Fruit fly (Drosophila melanogaster) whole organism, embryonic: ENCODE results near the gene Cmtr1.

Experiments used
- Adf1 ChIP-seq: fragments of 200-800 bp; sonication (Bioruptor generic); IDR thresholded peaks from 2 replicates; pipeline ENCODE4 v1.3.6; 2022; ENCODE audit warnings: missing biosample characterization, missing genetic modification characterization
- Asciz ChIP-seq: fragments of 200-800 bp; sonication (Bioruptor generic); optimal IDR thresholded peaks from 2 replicates; lab custom pipeline; 2017; ENCODE audit warnings: missing biosample characterization, mild to moderate bottlenecking, missing genetic modification characterization, missing genetic modification reagents
- CG1024 ChIP-seq: fragments of 200-800 bp; sonication (Bioruptor generic); IDR thresholded peaks from 2 replicates; pipeline ENCODE4 v1.3.6; 2022; ENCODE audit warnings: missing biosample characterization, missing genetic modification characterization
- CG11723 ChIP-seq: fragments of 200-800 bp; sonication (Bioruptor generic); optimal IDR thresholded peaks from 2 replicates; lab custom pipeline; 2017; ENCODE audit warnings: missing biosample characterization, mild to moderate bottlenecking, missing genetic modification characterization
- CG14441 ChIP-seq: fragments of 200-800 bp; sonication (Bioruptor generic); IDR thresholded peaks from 2 replicates; pipeline ENCODE4 v1.3.6; 2022; ENCODE audit warnings: missing biosample characterization, missing genetic modification characterization
- CG17186 ChIP-seq: fragments of 200-800 bp; sonication (Bioruptor generic); optimal IDR thresholded peaks from 3 replicates; lab custom pipeline; 2017; ENCODE audit warnings: missing biosample characterization, missing genetic modification reagents, missing genetic modification characterization
- CG31365 ChIP-seq: fragments of 200-800 bp; sonication (Bioruptor generic); optimal IDR thresholded peaks from 2 replicates; lab custom pipeline; 2018; ENCODE audit warnings: missing biosample characterization, mild to moderate bottlenecking, missing genetic modification characterization
- CG32772 ChIP-seq: fragments of 200-800 bp; sonication (Bioruptor generic); IDR thresholded peaks from 2 replicates; pipeline ENCODE4 v1.3.6; 2022; ENCODE audit warnings: missing biosample characterization, missing genetic modification characterization
- CG3995 ChIP-seq: fragments of 200-800 bp; sonication (Bioruptor generic); optimal IDR thresholded peaks from 3 replicates; lab custom pipeline; 2016; ENCODE audit warnings: missing biosample characterization, missing genetic modification characterization
- CG4282 ChIP-seq: fragments of 200-800 bp; sonication (Bioruptor generic); optimal IDR thresholded peaks from 2 replicates; lab custom pipeline; 2016; ENCODE audit warnings: missing biosample characterization, missing genetic modification characterization
- CG4424 ChIP-seq: fragments of 200-800 bp; sonication (Bioruptor generic); optimal IDR thresholded peaks from 3 replicates; lab custom pipeline; 2016; ENCODE audit warnings: missing biosample characterization, missing genetic modification characterization
- CG5245 ChIP-seq: fragments of 200-800 bp; sonication (Bioruptor generic); optimal IDR thresholded peaks from 3 replicates; lab custom pipeline; 2016; ENCODE audit warnings: missing biosample characterization, missing genetic modification characterization
- CG6175 ChIP-seq: fragments of 200-800 bp; sonication (Bioruptor generic); IDR thresholded peaks from 3 replicates; pipeline ENCODE4 v1.3.6; 2022; ENCODE audit warnings: missing biosample characterization, missing genetic modification characterization
- CG7357 ChIP-seq: fragments of 200-800 bp; sonication (Bioruptor generic); IDR thresholded peaks from 3 replicates; pipeline ENCODE4 v1.3.6; 2022; ENCODE audit warnings: missing biosample characterization, missing genetic modification characterization
- CG7839 ChIP-seq: fragments of 200-800 bp; sonication (Bioruptor generic); optimal IDR thresholded peaks from 3 replicates; lab custom pipeline; 2018; ENCODE audit warnings: missing biosample characterization, mild to moderate bottlenecking, missing genetic modification characterization, moderate library complexity
- CG7987 ChIP-seq: fragments of 200-800 bp; sonication (Bioruptor generic); optimal IDR thresholded peaks from 2 replicates; lab custom pipeline; 2018; ENCODE audit warnings: missing biosample characterization, mild to moderate bottlenecking, missing genetic modification characterization, moderate library complexity
- CG8765 ChIP-seq: fragments of 200-800 bp; sonication (Bioruptor generic); IDR thresholded peaks from 2 replicates; pipeline ENCODE4 v1.3.6; 2022; ENCODE audit warnings: missing biosample characterization, missing genetic modification characterization
- Chrac-16 ChIP-seq: fragments of 200-800 bp; sonication (Bioruptor generic); optimal IDR thresholded peaks from 3 replicates; lab custom pipeline; 2016; ENCODE audit warnings: missing biosample characterization, missing genetic modification characterization
- CoRest ChIP-seq: fragments of 200-800 bp; sonication (Bioruptor generic); optimal IDR thresholded peaks from 3 replicates; lab custom pipeline; 2018; ENCODE audit warnings: missing biosample characterization, mild to moderate bottlenecking, missing genetic modification characterization, moderate library complexity
- ERR ChIP-seq: fragments of 200-800 bp; sonication (Bioruptor generic); optimal IDR thresholded peaks from 2 replicates; lab custom pipeline; 2016; ENCODE audit warnings: missing biosample characterization, missing genetic modification characterization
- Eip74EF ChIP-seq, 2 experiments: fragments of 200-800 bp in 1 of 2; fragments of >200 bp in 1 of 2; sonication (Bioruptor generic) in 1 of 2; optimal IDR thresholded peaks; 2 replicates each; lab custom pipeline; 2017 to 2019; ENCODE audit warnings: missing biosample characterization in 2 of 2, missing genetic modification characterization in 2 of 2, mild to moderate bottlenecking in 1 of 2, moderate library complexity in 1 of 2
- Ets65A ChIP-seq: fragments of 200-800 bp; sonication (Bioruptor generic); peaks from one replicate; lab custom pipeline; 2016; ENCODE audit warnings: missing biosample characterization, missing genetic modification characterization
- HmgZ ChIP-seq: fragments of 200-800 bp; sonication (Bioruptor generic); optimal IDR thresholded peaks from 2 replicates; lab custom pipeline; 2018; ENCODE audit warnings: missing biosample characterization, mild to moderate bottlenecking, missing genetic modification characterization
- Jarid2 ChIP-seq: fragments of 200-800 bp; sonication (Bioruptor generic); optimal IDR thresholded peaks from 3 replicates; lab custom pipeline; 2017; ENCODE audit warnings: mild to moderate bottlenecking, missing biosample characterization, missing genetic modification reagents, missing genetic modification characterization
- Meics ChIP-seq: fragments of 200-800 bp; sonication (Bioruptor generic); optimal IDR thresholded peaks from 2 replicates; lab custom pipeline; 2017; ENCODE audit warnings: missing biosample characterization, mild to moderate bottlenecking, missing genetic modification characterization
- Myb ChIP-seq: fragments of 200-800 bp; sonication (Bioruptor generic); optimal IDR thresholded peaks from 2 replicates; lab custom pipeline; 2016; ENCODE audit warnings: missing biosample characterization, missing genetic modification characterization
- Nf-YB ChIP-seq: fragments of 200-800 bp; sonication (Bioruptor generic); optimal IDR thresholded peaks from 3 replicates; lab custom pipeline; 2019; ENCODE audit warnings: missing biosample characterization, mild to moderate bottlenecking, missing genetic modification characterization, moderate library complexity
- PHDP ChIP-seq: fragments of 200-800 bp; sonication (Bioruptor generic); optimal IDR thresholded peaks from 3 replicates; lab custom pipeline; 2018; ENCODE audit warnings: missing biosample characterization, mild to moderate bottlenecking, missing genetic modification characterization, moderate library complexity
- Ptx1 ChIP-seq: fragments of 200-800 bp; sonication (Bioruptor generic); IDR thresholded peaks from 2 replicates; pipeline ENCODE4 v1.3.6; 2022; ENCODE audit warnings: missing biosample characterization, missing genetic modification characterization
- Rx ChIP-seq: fragments of 200-800 bp; sonication (Bioruptor generic); IDR thresholded peaks from 2 replicates; pipeline ENCODE4 v1.3.6; 2022; ENCODE audit warnings: missing biosample characterization, missing genetic modification characterization
- Sin3A ChIP-seq: fragments of >200 bp; optimal IDR thresholded peaks from 2 replicates; lab custom pipeline; 2018
- br ChIP-seq: fragments of >200 bp; optimal IDR thresholded peaks from 2 replicates; lab custom pipeline; 2017
- chinmo ChIP-seq: fragments of 200-800 bp; sonication (Bioruptor generic); IDR thresholded peaks from 4 replicates; pipeline ENCODE4 v1.3.6; 2022; ENCODE audit warnings: missing biosample characterization, missing genetic modification characterization; ENCODE audit not compliant: partially characterized antibody
- dm ChIP-seq: fragments of 200-800 bp; sonication (Bioruptor generic); optimal IDR thresholded peaks from 3 replicates; lab custom pipeline; 2016; ENCODE audit warnings: missing biosample characterization, missing genetic modification characterization
- dmrt11E ChIP-seq: fragments of 200-800 bp; sonication (Bioruptor generic); optimal IDR thresholded peaks from 3 replicates; lab custom pipeline; 2018; ENCODE audit warnings: missing biosample characterization, mild to moderate bottlenecking, missing genetic modification characterization, moderate library complexity
- fd96Cb ChIP-seq: fragments of 200-800 bp; sonication (Bioruptor generic); optimal IDR thresholded peaks from 2 replicates; lab custom pipeline; 2018; ENCODE audit warnings: missing biosample characterization, mild to moderate bottlenecking, missing genetic modification characterization, moderate library complexity
- gsb ChIP-seq: fragments of 200-800 bp; sonication (Bioruptor generic); IDR thresholded peaks from 2 replicates; pipeline ENCODE4 v1.3.6; 2022; ENCODE audit warnings: missing biosample characterization, missing genetic modification characterization
- her ChIP-seq: fragments of 200-800 bp; sonication (Bioruptor generic); optimal IDR thresholded peaks from 2 replicates; lab custom pipeline; 2016; ENCODE audit warnings: missing biosample characterization, missing genetic modification characterization
- mirr ChIP-seq: fragments of 200-800 bp; sonication (Bioruptor generic); optimal IDR thresholded peaks from 3 replicates; lab custom pipeline; 2018; ENCODE audit warnings: missing biosample characterization, mild to moderate bottlenecking, missing genetic modification characterization
- oc ChIP-seq: fragments of 200-800 bp; sonication (Bioruptor generic); optimal IDR thresholded peaks from 2 replicates; lab custom pipeline; 2018; ENCODE audit warnings: missing biosample characterization, mild to moderate bottlenecking, missing genetic modification characterization, moderate library complexity
- phol ChIP-seq: fragments of 200-800 bp; sonication (Bioruptor generic); optimal IDR thresholded peaks from 3 replicates; lab custom pipeline; 2018; ENCODE audit warnings: missing biosample characterization, mild to moderate bottlenecking, missing genetic modification characterization, moderate library complexity
- pita ChIP-seq: fragments of 200-800 bp; sonication (Bioruptor generic); optimal IDR thresholded peaks from 2 replicates; lab custom pipeline; 2017; ENCODE audit warnings: missing biosample characterization, mild to moderate bottlenecking, missing genetic modification characterization
- psq ChIP-seq: fragments of 200-800 bp; sonication (Bioruptor generic); optimal IDR thresholded peaks from 2 replicates; lab custom pipeline; 2017; ENCODE audit warnings: missing biosample characterization, missing genetic modification characterization
- schlank ChIP-seq: fragments of 200-800 bp; sonication (Bioruptor generic); optimal IDR thresholded peaks from 2 replicates; lab custom pipeline; 2018; ENCODE audit warnings: missing biosample characterization, mild to moderate bottlenecking, missing genetic modification characterization
- shn ChIP-seq: fragments of 200-800 bp; sonication (Bioruptor generic); optimal IDR thresholded peaks from 3 replicates; lab custom pipeline; 2016; ENCODE audit warnings: missing biosample characterization, missing genetic modification characterization
- slbo ChIP-seq: fragments of 200-800 bp; sonication (Bioruptor generic); IDR thresholded peaks from 2 replicates; pipeline ENCODE4 v1.3.6; 2022; ENCODE audit warnings: missing biosample characterization, missing genetic modification characterization
- tgo ChIP-seq: fragments of 200-800 bp; sonication (Bioruptor generic); IDR thresholded peaks from 3 replicates; pipeline ENCODE4 v1.3.6; 2022; ENCODE audit warnings: missing biosample characterization, missing genetic modification characterization
- vfl ChIP-seq: fragments of 200-800 bp; sonication (Bioruptor generic); optimal IDR thresholded peaks from 2 replicates; lab custom pipeline; 2016; ENCODE audit warnings: missing biosample characterization, missing genetic modification characterization
- vnd ChIP-seq: fragments of 200-800 bp; sonication (Bioruptor generic); IDR thresholded peaks from 3 replicates; pipeline ENCODE4 v1.3.6; 2022; ENCODE audit warnings: missing biosample characterization, missing genetic modification characterization; ENCODE audit not compliant: partially characterized antibody
- wek ChIP-seq: fragments of 200-800 bp; sonication (Bioruptor generic); optimal IDR thresholded peaks from 3 replicates; lab custom pipeline; 2018; ENCODE audit warnings: missing biosample characterization, mild to moderate bottlenecking, missing genetic modification characterization, moderate library complexity

The Cmtr1 gene

DNA sequence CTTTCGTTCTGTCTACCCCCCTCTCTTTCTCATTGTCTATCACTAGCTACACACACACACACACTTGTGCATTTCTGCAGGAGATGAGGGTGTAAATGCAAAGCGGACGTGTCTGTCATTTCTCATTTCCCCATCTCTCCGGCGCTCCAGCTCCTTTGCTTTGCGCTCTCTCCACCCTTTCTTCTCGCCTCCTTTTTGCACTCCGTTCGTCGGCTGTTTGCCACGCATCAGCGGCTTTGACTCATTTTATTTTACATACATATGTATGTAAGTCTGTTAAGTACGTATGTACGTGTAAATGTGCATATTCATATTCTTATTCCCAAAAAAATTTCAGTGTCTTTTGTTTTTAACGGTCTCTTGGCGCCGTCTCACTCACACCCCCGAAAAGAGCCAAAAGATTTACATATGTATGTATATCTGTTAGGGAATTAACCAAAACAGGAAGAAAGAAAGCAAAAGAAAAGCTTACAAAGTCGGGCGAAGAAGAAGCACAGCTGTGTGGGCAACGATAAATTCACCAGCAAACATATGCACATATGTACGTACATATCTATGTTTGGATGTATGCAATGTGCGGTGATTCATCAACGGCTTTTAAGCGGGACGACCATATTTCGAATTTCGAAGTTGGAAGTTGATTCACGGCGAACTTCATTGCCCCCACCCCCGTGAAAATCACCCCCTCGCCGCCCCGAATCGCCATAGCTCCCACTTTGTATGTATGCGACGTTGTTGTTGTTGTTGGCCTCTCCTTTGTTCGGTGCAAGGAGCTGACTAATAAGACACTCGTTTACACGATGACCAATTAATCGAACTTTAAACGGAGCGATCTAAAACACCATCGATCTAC is 6.7 kb upstream of the Cmtr1 start (continued):
- TF ChIP-seq fd96Cb (tag; lab: Kevin White, UChicago) (no peak), slbo (no peak), tgo (GFP tag; lab: Robert Waterston, UW) (no peak), Sin3A (lab: Kevin White, UChicago) (no peak), Myb (GFP tag; lab: Kevin White, UChicago) (no peak), Rx (no peak), schlank (tag; lab: Kevin White, UChicago) (no peak), wek (GFP tag; lab: Kevin White, UChicago) (no peak), CG3995 (GFP tag; lab: Kevin White, UChicago) (no peak), Meics (GFP tag; lab: Kevin White, UChicago) (no peak), psq (GFP tag; lab: Kevin White, UChicago) (peak; percentile 65), dmrt11E (tag; lab: Kevin White, UChicago) (no peak), chinmo (GFP tag; lab: Robert Waterston, UW) (0 out of 4 replicates have a peak, but pooled peaks have one; percentile 22), Eip74EF (GFP tag; optimal IDR thresholded peaks at IDR 0.05; lab: Kevin White, UChicago) (no peak), PHDP (tag; lab: Kevin White, UChicago) (no peak), CG32772 (GFP tag; lab: Robert Waterston, UW) (no peak), oc (tag; lab: Kevin White, UChicago) (peak; percentile 1), Adf1 (GFP tag; lab: Robert Waterston, UW) (no peak), gsb (GFP tag; lab: Robert Waterston, UW) (no peak), br (no peak), CG6175 (GFP tag; lab: Robert Waterston, UW) (no peak), CG17186 (GFP tag; lab: Kevin White, UChicago) (no peak), Jarid2 (GFP tag; lab: Kevin White, UChicago) (no peak), vnd (GFP tag; lab: Robert Waterston, UW) (no peak), Ptx1 (GFP tag; lab: Robert Waterston, UW) (no peak), CG8765 (GFP tag; lab: Robert Waterston, UW) (no peak), CG4282 (GFP tag; lab: Kevin White, UChicago) (no peak), CG14441 (no peak), HmgZ (no peak), her (GFP tag; lab: Kevin White, UChicago) (no peak), phol (tag; lab: Kevin White, UChicago) (no peak), ERR (GFP tag; lab: Kevin White, UChicago) (no peak)
- TF ChIP-seq, all 482 proteins: peak for 11

DNA sequence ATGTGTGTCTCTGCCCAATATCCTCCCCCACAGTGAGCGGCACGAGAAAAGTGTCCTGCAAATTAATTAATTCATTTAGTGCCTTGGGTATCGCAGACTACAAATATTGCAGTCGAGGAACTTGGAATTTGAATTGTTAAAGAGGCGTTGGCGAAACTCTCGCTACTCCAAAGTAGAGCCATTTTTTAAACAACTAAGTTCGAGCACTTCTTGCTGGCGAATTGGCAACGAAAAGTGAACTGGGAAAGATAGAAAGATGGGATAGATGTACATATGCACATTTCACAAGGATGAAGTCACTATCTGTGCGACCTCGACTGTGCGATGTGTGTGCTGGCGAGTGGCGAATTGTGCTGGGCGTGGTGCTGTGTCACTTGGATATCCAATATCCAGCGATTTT is 5.9 kb upstream of the Cmtr1 start:
- TF ChIP-seq CG11723 (GFP tag; lab: Kevin White, UChicago), result no peak
- TF ChIP-seq chinmo (GFP tag; lab: Robert Waterston, UW), result no peak
- TF ChIP-seq CG31365 (tag; lab: Kevin White, UChicago), result no peak
- TF ChIP-seq CG5245 (GFP tag; lab: Kevin White, UChicago), result no peak
- TF ChIP-seq CG4424 (GFP tag; lab: Kevin White, UChicago), result peak; percentile 36
- TF ChIP-seq CG7987, result no peak
- TF ChIP-seq CG1024 (GFP tag; lab: Robert Waterston, UW), result no peak
- TF ChIP-seq gsb (GFP tag; lab: Robert Waterston, UW), result no peak
- TF ChIP-seq Ets65A (GFP tag; lab: Kevin White, UChicago), result peak; percentile 93
- peak; percentile 29 for TF ChIP-seq CoRest (tag; lab: Kevin White, UChicago)
- TF ChIP-seq CG7839, result peak; percentile 56
- TF ChIP-seq CG7357 (GFP tag; lab: Robert Waterston, UW), result 0 out of 3 replicates have a peak, but pooled peaks have one; percentile 19
- peak; percentile 33 for TF ChIP-seq Chrac-16 (GFP tag; lab: Kevin White, UChicago)
- no peak for TF ChIP-seq dm (GFP tag; lab: Kevin White, UChicago)
- TF ChIP-seq pita (GFP tag; lab: Kevin White, UChicago), result no peak
- TF ChIP-seq shn (GFP tag; lab: Kevin White, UChicago), result no peak
- no peak for TF ChIP-seq vfl
- no peak for TF ChIP-seq mirr (GFP tag; lab: Kevin White, UChicago)
- TF ChIP-seq Nf-YB, result peak; percentile 2
- peak; percentile 21 for TF ChIP-seq Asciz (GFP tag; lab: Kevin White, UChicago)
